Fruit fly (Drosophila melanogaster): Measurements from ENCODE around the gene PTPMT1.

PTPMT1 gene

dm6 chr3R:23783961-23784360 lies 25.8 kb downstream of the PTPMT1 start (continued):
- TF ChIP-seq wek (GFP tag; optimal IDR thresholded peaks at IDR 0.05) (no peak), stc (GFP tag; IDR thresholded peaks at IDR 0.05) (peak; percentile 80), CG10147 (GFP tag; optimal IDR thresholded peaks at IDR 0.05) (peak; percentile 20), CG11695 (GFP tag; IDR thresholded peaks at IDR 0.05) (peak; percentile 39; the same call in 1 of the 3 replicates), CG6689 (GFP tag; IDR thresholded peaks at IDR 0.05) (peak; percentile 80), CG10267 (tag; optimal IDR thresholded peaks at IDR 0.05) (peak; percentile 78), CG6854 (GFP tag; optimal IDR thresholded peaks at IDR 0.05) (no peak), disco-r (GFP tag; optimal IDR thresholded peaks at IDR 0.05) (peak; percentile 14), CG1233 (GFP tag; optimal IDR thresholded peaks at IDR 0.05) (peak; percentile 67), Dad (GFP tag; optimal IDR thresholded peaks at IDR 0.05) (peak; percentile 8), CG32532 (GFP tag; IDR thresholded peaks at IDR 0.05) (peak; percentile 45; the same call in 1 of the 2 replicates), lmd (GFP tag; IDR thresholded peaks at IDR 0.05) (peak; percentile 73), sd (tag; optimal IDR thresholded peaks at IDR 0.05) (no peak), dysf (GFP tag; IDR thresholded peaks at IDR 0.05) (peak; percentile 71), her (GFP tag; optimal IDR thresholded peaks at IDR 0.05) (no peak), CG15269 (tag; optimal IDR thresholded peaks at IDR 0.05) (peak; percentile 66), hb (GFP tag; IDR thresholded peaks at IDR 0.05; ENCODE audit: partially characterized antibody) (no peak), nau (GFP tag; optimal IDR thresholded peaks at IDR 0.05) (peak; percentile 59), CG4854 (GFP tag; optimal IDR thresholded peaks at IDR 0.05) (peak; percentile 33), yki (optimal IDR thresholded peaks at IDR 0.05) (no peak), Atf-2 (GFP tag; optimal IDR thresholded peaks at IDR 0.05) (peak; percentile 57), wor (GFP tag; IDR thresholded peaks at IDR 0.05) (peak; percentile 63), Dp (GFP tag; optimal IDR thresholded peaks at IDR 0.05) (no peak), btn (GFP tag; optimal IDR thresholded peaks at IDR 0.05) (peak; percentile 29), Hmr (GFP tag; optimal IDR thresholded peaks at IDR 0.05) (peak; percentile 43), CG7987 (GFP tag; optimal IDR thresholded peaks at IDR 0.05) (no peak), Oaz (GFP tag; IDR thresholded peaks at IDR 0.05) (0 out of 2 replicates have a peak, but pooled peaks have one; percentile 33), CG14710 (tag; optimal IDR thresholded peaks at IDR 0.05) (peak; percentile 90), CG6765 (GFP tag; optimal IDR thresholded peaks at IDR 0.05) (no peak), Fer2 (tag; optimal IDR thresholded peaks at IDR 0.05) (no peak), NK7.1 (GFP tag; optimal IDR thresholded peaks at IDR 0.05) (peak; percentile 49), pb (GFP tag; optimal IDR thresholded peaks at IDR 0.05) (peak; percentile 58), CTCF (GFP tag; optimal IDR thresholded peaks at IDR 0.05) (peak; percentile 24), Myb (GFP tag; optimal IDR thresholded peaks at IDR 0.05) (peak; percentile 9), HLH54F (GFP tag; optimal IDR thresholded peaks at IDR 0.05) (peak; percentile 27), CG4424 (GFP tag; optimal IDR thresholded peaks at IDR 0.05) (peak; percentile 82), sna (GFP tag; IDR thresholded peaks at IDR 0.05; ENCODE audit: partially characterized antibody) (no peak), Hr78 (GFP tag; optimal IDR thresholded peaks at IDR 0.05) (peak in 1 of 2 experiments; percentile 46), Nf-YC (tag; optimal IDR thresholded peaks at IDR 0.05) (no peak), CG5180 (GFP tag; optimal IDR thresholded peaks at IDR 0.05) (peak; percentile 39), lbe (GFP tag; optimal IDR thresholded peaks at IDR 0.05) (no peak), caup (GFP tag; optimal IDR thresholded peaks at IDR 0.05; ENCODE audit: severe bottlenecking) (no peak), ase (GFP tag; IDR thresholded peaks at IDR 0.05) (peak; percentile 73; the same call in 2 of the 3 replicates), CG32767 (GFP tag; IDR thresholded peaks at IDR 0.05) (peak; percentile 50; the same call in 1 of the 2 replicates), Dip3 (GFP tag; optimal IDR thresholded peaks at IDR 0.05) (peak; percentile 25), Kr (GFP tag; optimal IDR thresholded peaks at IDR 0.05) (no peak), CG10654 (GFP tag; optimal IDR thresholded peaks at IDR 0.05) (peak; percentile 56), lab (GFP tag; optimal IDR thresholded peaks at IDR 0.05) (peak; percentile 51), dmrt11E (tag; optimal IDR thresholded peaks at IDR 0.05) (peak; percentile 93), Poxn (GFP tag; IDR thresholded peaks at IDR 0.05) (no peak), gro (GFP tag; optimal IDR thresholded peaks at IDR 0.05) (no peak)
